Fruit fly (Drosophila melanogaster): ENCODE measurements around the gene spen.

DNA sequence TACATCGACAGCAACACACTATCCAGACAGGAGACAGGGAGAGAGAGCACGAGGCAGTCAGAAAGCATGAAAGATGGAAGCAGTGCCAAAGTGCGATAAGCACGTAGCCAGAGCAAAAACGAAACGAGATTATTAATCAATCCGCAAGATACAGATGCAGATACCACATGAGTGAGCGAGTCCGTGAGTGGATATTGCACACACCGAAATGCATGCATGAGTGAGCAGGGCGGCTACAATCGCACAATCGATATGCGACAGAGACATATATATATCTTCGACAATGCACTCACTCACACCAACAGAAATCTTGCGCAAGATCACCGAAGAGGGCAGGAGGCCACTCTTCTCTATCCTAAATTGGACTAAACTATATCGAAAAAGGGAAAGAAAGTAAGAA is 64.0 kb downstream of the spen start:
- TF ChIP-seq kay (GFP tag; ENCODE audit: borderline replicate concordance) (no peak), tj (GFP tag; optimal IDR thresholded peaks at IDR 0.05) (no peak)
